Worm (Caenorhabditis elegans) whole organism, late embryonic: Measurements from ENCODE around the gene bgnt-1.3.

Experiments
- C08G9.2 ChIP-seq: sonication (generic microtip); optimal IDR thresholded peaks from 2 replicates; lab custom pipeline; 2016; ENCODE audit warnings: mild to moderate bottlenecking, missing genetic modification characterization, moderate library complexity, missing compliant biosample characterization
- Y22D7AL.16 ChIP-seq: sonication (generic microtip); optimal IDR thresholded peaks from 2 replicates; lab custom pipeline; 2016; ENCODE audit warnings: missing genetic modification characterization, missing compliant biosample characterization
- elt-2 ChIP-seq: sonication (generic microtip); optimal IDR thresholded peaks from 2 replicates; lab custom pipeline; 2016; ENCODE audit warnings: missing genetic modification reagents, missing genetic modification characterization, missing compliant biosample characterization
- fkh-10 ChIP-seq: fragments of 150-350 bp; optimal IDR thresholded peaks from 2 replicates; lab custom pipeline; 2014; ENCODE audit warnings: missing biosample characterization, missing genetic modification reagents, missing genetic modification characterization
- gmeb-2 ChIP-seq: sonication (generic microtip); optimal IDR thresholded peaks from 2 replicates; lab custom pipeline; 2016; ENCODE audit warnings: missing genetic modification characterization, inconsistent platforms, missing compliant biosample characterization
- hlh-13 ChIP-seq: fragments of 200-800 bp; sonication (Bioruptor generic); optimal IDR thresholded peaks from 2 replicates; lab custom pipeline; 2018; ENCODE audit warnings: mild to moderate bottlenecking, missing genetic modification characterization, missing compliant biosample characterization
- hlh-30 ChIP-seq: sonication (generic microtip); optimal IDR thresholded peaks from 2 replicates; lab custom pipeline; 2017; ENCODE audit warnings: antibody characterized with exemption, missing genetic modification characterization, missing compliant biosample characterization; ENCODE audit not compliant: insufficient read depth
- lin-11 ChIP-seq: fragments of 200-800 bp; sonication (Bioruptor generic); optimal IDR thresholded peaks from 2 replicates; lab custom pipeline; 2018; ENCODE audit warnings: mild to moderate bottlenecking, missing genetic modification characterization, missing compliant biosample characterization
- nhr-11 ChIP-seq: fragments of 150-350 bp; optimal IDR thresholded peaks from 2 replicates; lab custom pipeline; 2014; ENCODE audit warnings: missing biosample characterization, missing genetic modification characterization
- npax-4 ChIP-seq: sonication (generic microtip); optimal IDR thresholded peaks from 2 replicates; lab custom pipeline; 2016; ENCODE audit warnings: missing genetic modification characterization, missing compliant biosample characterization
- rnt-1 ChIP-seq: sonication (generic microtip); optimal IDR thresholded peaks from 2 replicates; lab custom pipeline; 2016; ENCODE audit warnings: missing genetic modification characterization, missing compliant biosample characterization
- tbx-2 ChIP-seq: sonication (generic microtip); optimal IDR thresholded peaks from 2 replicates; lab custom pipeline; 2016; ENCODE audit warnings: missing genetic modification characterization, missing compliant biosample characterization
- zip-5 ChIP-seq: sonication (generic microtip); optimal IDR thresholded peaks from 2 replicates; lab custom pipeline; 2016; ENCODE audit warnings: missing genetic modification characterization, missing compliant biosample characterization

ce11 chrV:16256395-16256794 is at the start of gene bgnt-1.3:
- TF ChIP-seq fkh-10 (GFP tag; lab: Kevin White, UChicago): no peak
- TF ChIP-seq hlh-30 (tag; lab: Kevin White, UChicago): no peak
- no peak for TF ChIP-seq zip-5 (tag; lab: Kevin White, UChicago)
- no peak for TF ChIP-seq C08G9.2 (tag; lab: Kevin White, UChicago)
- TF ChIP-seq tbx-2 (tag; lab: Kevin White, UChicago): no peak
- TF ChIP-seq nhr-11 (tag; lab: Kevin White, UChicago): no peak
- no peak for TF ChIP-seq elt-2 (tag; lab: Kevin White, UChicago)
- no peak for TF ChIP-seq gmeb-2
- no peak for TF ChIP-seq Y22D7AL.16 (tag; lab: Kevin White, UChicago)
- no peak for TF ChIP-seq lin-11
- TF ChIP-seq rnt-1 (tag; lab: Kevin White, UChicago): no peak
- TF ChIP-seq hlh-13 (GFP tag; lab: Kevin White, UChicago): no peak
- no peak for TF ChIP-seq npax-4
